Worm (Caenorhabditis elegans): ENCODE results near the gene R74.7.

Gene R74.7

DNA sequence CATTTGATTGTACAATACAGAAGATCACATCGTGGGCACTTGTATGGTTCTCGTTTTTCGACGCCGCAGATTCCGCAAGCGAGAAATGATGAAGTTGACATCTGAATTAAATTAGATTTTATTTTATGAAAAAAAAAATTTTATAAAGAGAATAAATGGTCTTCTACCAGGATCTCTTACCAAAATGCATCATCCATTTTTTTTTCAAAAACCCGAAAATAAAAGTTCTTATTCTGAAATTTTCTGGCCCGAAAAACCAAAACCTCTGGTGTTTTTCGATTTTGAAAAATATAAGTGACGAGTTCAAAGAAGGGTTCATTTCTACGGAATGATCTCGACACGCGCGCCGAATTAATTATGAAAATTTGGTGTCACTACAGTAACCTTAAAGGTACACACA, 40.1 kb downstream of the R74.7 start, which contains the start of gene zhit-2:
zhit-2 (minus strand) TSS at position 101 of the 400 bp plus-strand sequence.
- no peak for TF ChIP-seq sox-2 (GFP tag; IDR thresholded peaks at IDR 0.05)
- no peak for TF ChIP-seq elt-4 (tag; optimal IDR thresholded peaks at IDR 0.05)
- TF ChIP-seq fax-1 (tag; optimal IDR thresholded peaks at IDR 0.05) = no peak
- no peak for TF ChIP-seq ceh-9 (tag; optimal IDR thresholded peaks at IDR 0.05)
- TF ChIP-seq ref-2 (tag; optimal IDR thresholded peaks at IDR 0.05) = no peak
- no peak for TF ChIP-seq hlh-13 (GFP tag; optimal IDR thresholded peaks at IDR 0.05)
- TF ChIP-seq lim-6 (tag; optimal IDR thresholded peaks at IDR 0.05) = no peak
- TF ChIP-seq gmeb-2 (tag; optimal IDR thresholded peaks at IDR 0.05) = no peak
- no peak for TF ChIP-seq ceh-24 (tag; optimal IDR thresholded peaks at IDR 0.05)
- no peak for TF ChIP-seq odd-2 (tag; optimal IDR thresholded peaks at IDR 0.05)
- TF ChIP-seq hlh-15 (tag; optimal IDR thresholded peaks at IDR 0.05) = no peak
- TF ChIP-seq ceh-45 (GFP tag; IDR thresholded peaks at IDR 0.05) = no peak
- TF ChIP-seq unc-86 (tag; optimal IDR thresholded peaks at IDR 0.05) = no peak
- TF ChIP-seq dve-1 (tag; optimal IDR thresholded peaks at IDR 0.05) = no peak

DNA sequence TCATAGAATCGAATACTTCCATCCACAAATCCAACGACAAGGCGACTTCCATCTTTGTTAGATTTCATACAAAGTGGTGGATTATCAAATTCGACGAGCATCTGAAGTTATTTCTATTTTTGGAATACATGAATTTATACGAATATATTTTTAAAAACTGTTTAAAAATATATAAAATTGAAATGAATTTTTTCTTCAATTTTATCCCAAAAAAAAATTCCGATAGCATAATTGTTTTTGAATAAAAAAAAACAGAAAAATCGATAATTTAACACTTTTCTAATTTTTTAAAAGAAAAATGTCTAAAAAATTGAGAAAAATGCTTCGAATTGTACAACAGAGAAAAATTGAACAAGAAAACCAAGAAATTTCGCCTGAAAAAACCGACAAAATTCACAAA, 43.3 kb downstream of the R74.7 start, which contains the start of gene Y44F5A.1:
Y44F5A.1 (minus strand) TSS at position 101 of the 400 bp plus-strand sequence.
- no peak for TF ChIP-seq hlh-8 (tag; optimal IDR thresholded peaks at IDR 0.05)
- no peak for TF ChIP-seq rnt-1 (tag; optimal IDR thresholded peaks at IDR 0.05)
- TF ChIP-seq sdc-2 (tag; optimal IDR thresholded peaks at IDR 0.05) = no peak
- no peak for TF ChIP-seq elt-2 (tag; optimal IDR thresholded peaks at IDR 0.05)
- no peak for TF ChIP-seq K02D7.2 (tag; optimal IDR thresholded peaks at IDR 0.05)

Measured in whole organism, late embryonic.